Worm (Caenorhabditis elegans): ENCODE results near the gene prdm-14.

Gene prdm-14

DNA sequence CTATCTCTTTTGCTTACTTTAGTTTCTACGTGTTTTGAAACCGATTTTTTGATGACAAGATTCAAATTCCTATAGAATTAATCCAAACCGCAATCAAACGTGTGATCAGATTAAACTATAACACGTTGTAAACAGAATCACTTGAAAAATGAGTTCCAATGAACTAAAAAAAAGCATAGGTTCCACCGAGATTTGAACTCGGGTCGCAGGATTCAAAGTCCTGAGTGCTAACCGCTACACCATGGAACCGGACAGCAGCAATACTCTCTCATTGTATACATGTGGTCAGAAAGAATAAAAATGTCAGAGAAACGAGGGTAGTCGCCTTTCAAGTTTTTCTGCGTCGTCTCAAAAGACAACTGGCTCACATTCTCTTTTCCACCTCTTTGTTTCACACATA is 45.4 kb downstream of the prdm-14 start:
- TF ChIP-seq ceh-48 (tag; optimal IDR thresholded peaks at IDR 0.05) (no peak), ceh-2 (tag; optimal IDR thresholded peaks at IDR 0.05) (no peak), ceh-24 (tag; optimal IDR thresholded peaks at IDR 0.05) (no peak), lim-6 (tag; optimal IDR thresholded peaks at IDR 0.05) (no peak), pag-3 (tag; optimal IDR thresholded peaks at IDR 0.05; ENCODE audit: borderline replicate concordance) (no peak), nhr-232 (tag; optimal IDR thresholded peaks at IDR 0.05) (peak; percentile 45), elt-4 (tag; optimal IDR thresholded peaks at IDR 0.05) (no peak), ref-2 (tag; optimal IDR thresholded peaks at IDR 0.05) (no peak), npax-4 (tag; optimal IDR thresholded peaks at IDR 0.05) (no peak), ceh-22 (tag; optimal IDR thresholded peaks at IDR 0.05) (no peak), ets-4 (tag; optimal IDR thresholded peaks at IDR 0.05) (no peak), sox-2 (GFP tag; IDR thresholded peaks at IDR 0.05) (no peak), pros-1 (tag; optimal IDR thresholded peaks at IDR 0.05) (no peak), ceh-34 (tag; optimal IDR thresholded peaks at IDR 0.05) (no peak), ceh-19 (GFP tag; optimal IDR thresholded peaks at IDR 0.05) (no peak), fax-1 (tag; optimal IDR thresholded peaks at IDR 0.05) (peak; percentile 13), elt-2 (tag; optimal IDR thresholded peaks at IDR 0.05) (peak; percentile 27), pha-2 (tag; optimal IDR thresholded peaks at IDR 0.05) (peak; percentile 9), ama-1 (optimal IDR thresholded peaks at IDR 0.05) (no peak), ttx-3 (tag; optimal IDR thresholded peaks at IDR 0.05) (no peak), F13H6.1 (tag; optimal IDR thresholded peaks at IDR 0.05) (no peak), hlh-13 (GFP tag; optimal IDR thresholded peaks at IDR 0.05) (no peak), T23F11.4 (GFP tag; optimal IDR thresholded peaks at IDR 0.05) (peak; percentile 14), nfya-1 (tag; optimal IDR thresholded peaks at IDR 0.05) (peak; percentile 23), fkh-10 (GFP tag; optimal IDR thresholded peaks at IDR 0.05) (no peak), sdc-2 (tag; optimal IDR thresholded peaks at IDR 0.05) (peak; percentile 45), mec-3 (tag; optimal IDR thresholded peaks at IDR 0.05; ENCODE audit: borderline replicate concordance) (no peak), lin-11 (tag; optimal IDR thresholded peaks at IDR 0.05) (peak; percentile 34), hlh-30 (tag; optimal IDR thresholded peaks at IDR 0.05; ENCODE audit: insufficient read depth) (no peak), dve-1 (tag; optimal IDR thresholded peaks at IDR 0.05) (no peak), pat-9 (tag; optimal IDR thresholded peaks at IDR 0.05) (peak; percentile 36), unc-3 (GFP tag; conservative IDR thresholded peaks at IDR 0.05) (peak; percentile 56; the same call in 1 of the 2 replicates), unc-3 (tag; optimal IDR thresholded peaks at IDR 0.05) (no peak), hlh-15 (tag; optimal IDR thresholded peaks at IDR 0.05) (no peak), syd-9 (tag; optimal IDR thresholded peaks at IDR 0.05) (no peak), pqm-1 (tag; optimal IDR thresholded peaks at IDR 0.05) (no peak), gmeb-2 (tag; optimal IDR thresholded peaks at IDR 0.05) (peak; percentile 30), C08G9.2 (tag; optimal IDR thresholded peaks at IDR 0.05) (peak; percentile 44), hlh-8 (tag; optimal IDR thresholded peaks at IDR 0.05) (no peak), che-1 (tag; optimal IDR thresholded peaks at IDR 0.05) (peak; percentile 24), unc-86 (tag; optimal IDR thresholded peaks at IDR 0.05) (peak; percentile 8), pax-1 (tag; optimal IDR thresholded peaks at IDR 0.05) (no peak), ceh-6 (GFP tag; optimal IDR thresholded peaks at IDR 0.05) (peak; percentile 34), ztf-16 (tag; optimal IDR thresholded peaks at IDR 0.05) (peak; percentile 4), ceh-18 (tag; optimal IDR thresholded peaks at IDR 0.05) (peak; percentile 19), sox-4 (tag; optimal IDR thresholded peaks at IDR 0.05) (peak; percentile 22), ceh-45 (GFP tag; IDR thresholded peaks at IDR 0.05) (peak; percentile 65; the same call in 1 of the 2 replicates), C38D4.7 (GFP tag; optimal IDR thresholded peaks at IDR 0.05) (peak; percentile 21), fkh-6 (tag; optimal IDR thresholded peaks at IDR 0.05) (no peak), unc-55 (GFP tag; optimal IDR thresholded peaks at IDR 0.05) (no peak), madf-2 (tag; optimal IDR thresholded peaks at IDR 0.05) (peak; percentile 3)
